Worm (Caenorhabditis elegans) whole organism, mixed stage, embryonic: ENCODE measurements around the gene C28H8.3.

Experiments used
- ham-2 ChIP-seq: fragments of 200-800 bp; sonication (Bioruptor generic); optimal IDR thresholded peaks from 2 replicates; lab custom pipeline; 2018; ENCODE audit warnings: mild to moderate bottlenecking, missing genetic modification characterization, missing compliant biosample characterization
- lsy-2 ChIP-seq: fragments of 150-350 bp; optimal IDR thresholded peaks from 2 replicates; lab custom pipeline; 2014; ENCODE audit warnings: missing biosample characterization, missing genetic modification characterization
- nhr-237 ChIP-seq: fragments of 150-350 bp; optimal IDR thresholded peaks from 2 replicates; lab custom pipeline; 2014; ENCODE audit warnings: missing biosample characterization, missing genetic modification characterization
- nhr-76 ChIP-seq: sonication (generic microtip); optimal IDR thresholded peaks from 2 replicates; lab custom pipeline; 2017; ENCODE audit warnings: missing biosample characterization, missing genetic modification characterization
- snpc-4 ChIP-seq: fragments of 150-350 bp; optimal IDR thresholded peaks from 2 replicates; lab custom pipeline; 2014; ENCODE audit warnings: missing biosample characterization, missing genetic modification characterization

DNA sequence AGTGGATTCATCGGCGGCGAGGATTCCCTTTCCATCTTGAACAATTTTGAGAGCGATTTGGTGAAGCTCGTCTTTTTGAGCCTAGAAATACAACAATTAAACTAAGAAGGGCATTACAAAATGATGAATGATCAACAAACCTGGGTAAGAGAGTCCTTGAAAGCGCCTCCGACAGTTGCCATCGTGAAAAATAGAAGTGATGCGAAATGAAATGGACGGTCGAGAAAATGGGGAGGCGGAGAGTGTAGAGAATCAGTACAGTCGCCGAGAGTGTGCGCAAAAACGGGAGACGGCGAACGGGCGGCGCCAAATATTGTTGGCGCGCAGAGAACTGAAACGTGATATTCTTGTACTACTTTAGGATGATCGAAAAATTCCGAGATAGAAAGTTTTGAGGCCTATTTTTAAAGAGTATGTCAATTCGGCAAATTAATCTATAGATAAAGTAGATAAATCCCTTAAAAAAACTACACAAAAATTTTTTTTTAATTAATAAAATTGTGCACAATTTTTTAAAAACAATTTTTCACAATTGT is 32.3 kb upstream of the C28H8.3 start, which contains the start of gene aldo-2:
- TF ChIP-seq snpc-4 (tag; lab: Kevin White, UChicago) (no peak), ham-2 (GFP tag; lab: Kevin White, UChicago) (no peak), lsy-2 (no peak), nhr-76 (tag; lab: Kevin White, UChicago) (no peak), nhr-237 (tag; lab: Kevin White, UChicago) (no peak)
